Fruit fly (Drosophila melanogaster) whole organism, embryonic: ENCODE data around the gene CG11309.

Experiments
- Bteb2 ChIP-seq: fragments of 200-800 bp; sonication (Bioruptor generic); optimal IDR thresholded peaks from 2 replicates; lab custom pipeline; 2016; ENCODE audit warnings: missing biosample characterization, missing genetic modification characterization
- C15 ChIP-seq: fragments of 200-800 bp; sonication (Bioruptor generic); IDR thresholded peaks from 3 replicates; pipeline ENCODE4 v1.3.6; 2022; ENCODE audit warnings: missing biosample characterization, missing genetic modification characterization
- CG11085 ChIP-seq: fragments of 200-800 bp; sonication (Bioruptor generic); IDR thresholded peaks from 2 replicates; pipeline ENCODE4 v1.3.6; 2022; ENCODE audit warnings: missing biosample characterization, missing genetic modification characterization
- CG11456 ChIP-seq: fragments of 200-800 bp; sonication (Bioruptor generic); IDR thresholded peaks from 3 replicates; pipeline ENCODE4 v1.3.6; 2022; ENCODE audit warnings: missing biosample characterization, missing genetic modification characterization
- CG11696 ChIP-seq: fragments of 200-800 bp; sonication (Bioruptor generic); IDR thresholded peaks from 2 replicates; pipeline ENCODE4 v1.3.6; 2022; ENCODE audit warnings: missing biosample characterization, missing genetic modification characterization
- CG12236 ChIP-seq: fragments of 200-800 bp; sonication (Bioruptor generic); optimal IDR thresholded peaks from 2 replicates; lab custom pipeline; 2016; ENCODE audit warnings: missing biosample characterization, missing genetic modification characterization
- CG13624 ChIP-seq: fragments of 200-800 bp; sonication (Bioruptor generic); optimal IDR thresholded peaks from 2 replicates; lab custom pipeline; 2016; ENCODE audit warnings: missing biosample characterization, missing genetic modification characterization
- CG16813 ChIP-seq: fragments of 200-800 bp; sonication (Bioruptor generic); IDR thresholded peaks from 3 replicates; pipeline ENCODE4 v1.3.6; 2022; ENCODE audit warnings: missing biosample characterization, missing genetic modification characterization; ENCODE audit not compliant: partially characterized antibody
- CG17328 ChIP-seq: fragments of 200-800 bp; sonication (Bioruptor generic); IDR thresholded peaks from 2 replicates; pipeline ENCODE4 v1.3.6; 2022; ENCODE audit warnings: missing biosample characterization, missing genetic modification characterization
- CG1792 ChIP-seq: fragments of 200-800 bp; sonication (Bioruptor generic); optimal IDR thresholded peaks from 2 replicates; lab custom pipeline; 2016; ENCODE audit warnings: missing biosample characterization, missing genetic modification characterization
- CG2199 ChIP-seq: fragments of 200-800 bp; sonication (Bioruptor generic); IDR thresholded peaks from 3 replicates; pipeline ENCODE4 v1.3.6; 2022; ENCODE audit warnings: missing biosample characterization, missing genetic modification characterization
- CG2875 ChIP-seq: fragments of 200-800 bp; sonication (Bioruptor generic); optimal IDR thresholded peaks from 2 replicates; lab custom pipeline; 2017; ENCODE audit warnings: missing biosample characterization, mild to moderate bottlenecking, missing genetic modification characterization, missing genetic modification reagents
- CG34224 ChIP-seq: fragments of 200-800 bp; sonication (Bioruptor generic); IDR thresholded peaks from 3 replicates; pipeline ENCODE4 v1.3.6; 2022; ENCODE audit warnings: missing biosample characterization, missing genetic modification characterization; ENCODE audit not compliant: partially characterized antibody
- CG43689 ChIP-seq: fragments of 200-800 bp; sonication (Bioruptor generic); IDR thresholded peaks from 2 replicates; pipeline ENCODE4 v1.3.6; 2022; ENCODE audit warnings: missing biosample characterization, missing genetic modification characterization
- CG4424 ChIP-seq: fragments of 200-800 bp; sonication (Bioruptor generic); optimal IDR thresholded peaks from 3 replicates; lab custom pipeline; 2016; ENCODE audit warnings: missing biosample characterization, missing genetic modification characterization
- CG4617 ChIP-seq: fragments of 200-800 bp; sonication (Bioruptor generic); optimal IDR thresholded peaks from 3 replicates; lab custom pipeline; 2016; ENCODE audit warnings: missing biosample characterization, missing genetic modification characterization, borderline replicate concordance
- CG4707 ChIP-seq: fragments of 200-800 bp; sonication (Bioruptor generic); optimal IDR thresholded peaks from 2 replicates; lab custom pipeline; 2018; ENCODE audit warnings: missing biosample characterization, mild to moderate bottlenecking, missing genetic modification characterization, moderate library complexity
- CG6683 ChIP-seq: fragments of 200-800 bp; sonication (Bioruptor generic); optimal IDR thresholded peaks from 2 replicates; lab custom pipeline; 2017; ENCODE audit warnings: missing biosample characterization, mild to moderate bottlenecking, missing genetic modification characterization, missing genetic modification reagents
- CG6765 ChIP-seq: fragments of 200-800 bp; sonication (Bioruptor generic); optimal IDR thresholded peaks from 3 replicates; lab custom pipeline; 2017; ENCODE audit warnings: missing biosample characterization, mild to moderate bottlenecking, missing genetic modification characterization
- CG7357 ChIP-seq: fragments of 200-800 bp; sonication (Bioruptor generic); IDR thresholded peaks from 3 replicates; pipeline ENCODE4 v1.3.6; 2022; ENCODE audit warnings: missing biosample characterization, missing genetic modification characterization
- CG7745 ChIP-seq: fragments of 200-800 bp; sonication (Bioruptor generic); optimal IDR thresholded peaks from 2 replicates; lab custom pipeline; 2018; ENCODE audit warnings: missing biosample characterization, mild to moderate bottlenecking, missing genetic modification characterization, moderate library complexity
- CG8478 ChIP-seq: fragments of >200 bp; optimal IDR thresholded peaks from 2 replicates; lab custom pipeline; 2018
- Dek ChIP-seq: fragments of 200-800 bp; sonication (Bioruptor generic); optimal IDR thresholded peaks from 3 replicates; lab custom pipeline; 2019; ENCODE audit warnings: missing biosample characterization, mild to moderate bottlenecking, missing genetic modification characterization, moderate library complexity
- Dref ChIP-seq: fragments of 200-800 bp; sonication (Bioruptor generic); IDR thresholded peaks from 2 replicates; pipeline ENCODE4 v1.3.6; 2022; ENCODE audit warnings: missing biosample characterization, missing genetic modification characterization
- Ets65A ChIP-seq: fragments of 200-800 bp; sonication (Bioruptor generic); peaks from one replicate; lab custom pipeline; 2016; ENCODE audit warnings: missing biosample characterization, missing genetic modification characterization
- Gsc ChIP-seq: fragments of 200-800 bp; sonication (Bioruptor generic); IDR thresholded peaks from 2 replicates; pipeline ENCODE4 v1.3.6; 2022; ENCODE audit warnings: missing biosample characterization, missing genetic modification characterization
- Hand ChIP-seq: fragments of 200-800 bp; sonication (Bioruptor generic); optimal IDR thresholded peaks from 2 replicates; lab custom pipeline; 2017; ENCODE audit warnings: mild to moderate bottlenecking, missing biosample characterization, missing genetic modification reagents, missing genetic modification characterization
- Hr39 ChIP-seq: fragments of >200 bp; optimal IDR thresholded peaks from 2 replicates; lab custom pipeline; 2017
- Max ChIP-seq: fragments of 200-800 bp; sonication (Bioruptor generic); optimal IDR thresholded peaks from 2 replicates; lab custom pipeline; 2016; ENCODE audit warnings: missing biosample characterization, mild to moderate bottlenecking, missing genetic modification characterization
- Med ChIP-seq: fragments of 200-800 bp; sonication (Bioruptor generic); peaks from one replicate; lab custom pipeline; 2016; ENCODE audit warnings: missing biosample characterization, missing genetic modification characterization, mild to moderate bottlenecking, inconsistent platforms, moderate library complexity
- NC2α ChIP-seq: fragments of 200-800 bp; sonication (Bioruptor generic); optimal IDR thresholded peaks from 2 replicates; lab custom pipeline; 2016; ENCODE audit warnings: missing biosample characterization, missing genetic modification characterization
- Neu2 ChIP-seq: fragments of 200-800 bp; sonication (Bioruptor generic); optimal IDR thresholded peaks from 3 replicates; lab custom pipeline; 2016; ENCODE audit warnings: missing biosample characterization, missing genetic modification characterization, borderline replicate concordance
- Nf-YB ChIP-seq: fragments of 200-800 bp; sonication (Bioruptor generic); optimal IDR thresholded peaks from 3 replicates; lab custom pipeline; 2019; ENCODE audit warnings: missing biosample characterization, mild to moderate bottlenecking, missing genetic modification characterization, moderate library complexity
- ase ChIP-seq: fragments of 200-800 bp; sonication (Bioruptor generic); IDR thresholded peaks from 3 replicates; pipeline ENCODE4 v1.3.6; 2022; ENCODE audit warnings: missing biosample characterization, missing genetic modification characterization
- bcd ChIP-seq: fragments of 200-800 bp; sonication (Bioruptor generic); optimal IDR thresholded peaks from 2 replicates; lab custom pipeline; 2017; ENCODE audit warnings: missing biosample characterization, mild to moderate bottlenecking, missing genetic modification characterization
- cas ChIP-seq: fragments of 200-800 bp; sonication (Bioruptor generic); IDR thresholded peaks from 2 replicates; pipeline ENCODE4 v1.3.6; 2022; ENCODE audit warnings: missing biosample characterization, missing genetic modification characterization
- dimm ChIP-seq: fragments of 200-800 bp; sonication (Bioruptor generic); IDR thresholded peaks from 2 replicates; pipeline ENCODE4 v1.3.6; 2022; ENCODE audit warnings: missing biosample characterization, missing genetic modification characterization
- exex ChIP-seq: fragments of 200-800 bp; sonication (Bioruptor generic); optimal IDR thresholded peaks from 4 replicates; lab custom pipeline; 2018; ENCODE audit warnings: missing biosample characterization, mild to moderate bottlenecking, missing genetic modification characterization, moderate library complexity
- gfzf ChIP-seq: fragments of 200-800 bp; sonication (Bioruptor generic); optimal IDR thresholded peaks from 2 replicates; lab custom pipeline; 2016; ENCODE audit warnings: missing biosample characterization, mild to moderate bottlenecking, missing genetic modification characterization, moderate library complexity
- lilli ChIP-seq: fragments of 200-800 bp; sonication (Bioruptor generic); optimal IDR thresholded peaks from 3 replicates; lab custom pipeline; 2016; ENCODE audit warnings: missing biosample characterization, missing genetic modification characterization
- luna ChIP-seq: fragments of 200-800 bp; sonication (Bioruptor generic); optimal IDR thresholded peaks from 2 replicates; lab custom pipeline; 2016; ENCODE audit warnings: missing biosample characterization, missing genetic modification characterization
- nmo ChIP-seq: fragments of 200-800 bp; sonication (Bioruptor generic); optimal IDR thresholded peaks from 2 replicates; lab custom pipeline; 2018; ENCODE audit warnings: missing biosample characterization, mild to moderate bottlenecking, missing genetic modification characterization, moderate library complexity
- tap ChIP-seq: fragments of 200-800 bp; optimal IDR thresholded peaks from 3 replicates; lab custom pipeline; 2019; ENCODE audit warnings: missing biosample characterization, mild to moderate bottlenecking, missing genetic modification characterization, moderate library complexity
- tgo ChIP-seq: fragments of 200-800 bp; sonication (Bioruptor generic); IDR thresholded peaks from 3 replicates; pipeline ENCODE4 v1.3.6; 2022; ENCODE audit warnings: missing biosample characterization, missing genetic modification characterization
- tll ChIP-seq, 2 experiments: fragments of 200-800 bp in 1 of 2; fragments of >200 bp in 1 of 2; sonication (Bioruptor generic) in 1 of 2; optimal IDR thresholded peaks; 2 replicates each; lab custom pipeline; 2017 to 2019; ENCODE audit warnings: missing biosample characterization in 2 of 2, missing genetic modification characterization in 2 of 2, mild to moderate bottlenecking in 1 of 2, moderate library complexity in 1 of 2
- trem ChIP-seq: fragments of 200-800 bp; optimal IDR thresholded peaks from 3 replicates; lab custom pipeline; 2019; ENCODE audit warnings: missing biosample characterization, mild to moderate bottlenecking, missing genetic modification characterization, moderate library complexity
- tx ChIP-seq: fragments of 200-800 bp; sonication (Bioruptor generic); optimal IDR thresholded peaks from 2 replicates; lab custom pipeline; 2016; ENCODE audit warnings: missing biosample characterization, missing genetic modification characterization

Gene CG11309

dm6 chr3L:21321807-21322503 lies 17.5 kb upstream of the CG11309 start (continued):
- TF ChIP-seq CG34224 (GFP tag; lab: Robert Waterston, UW) (no peak), Bteb2 (no peak), dimm (GFP tag; lab: Robert Waterston, UW) (no peak), CG43689 (GFP tag; lab: Robert Waterston, UW) (no peak), CG2875 (GFP tag; lab: Kevin White, UChicago) (no peak), tap (tag; lab: Kevin White, UChicago) (peak; percentile 0), CG6765 (peak; percentile 49), Gsc (GFP tag; lab: Robert Waterston, UW) (no peak), CG7745 (tag; lab: Kevin White, UChicago) (no peak), bcd (no peak), CG4617 (GFP tag; lab: Kevin White, UChicago) (no peak), trem (tag; lab: Kevin White, UChicago) (no peak), CG2199 (GFP tag; lab: Robert Waterston, UW) (no peak), exex (tag; lab: Kevin White, UChicago) (no peak), CG4424 (GFP tag; lab: Kevin White, UChicago) (no peak), Hand (GFP tag; lab: Kevin White, UChicago) (peak; percentile 78), tgo (GFP tag; lab: Robert Waterston, UW) (no peak), CG12236 (GFP tag; lab: Kevin White, UChicago) (no peak), nmo (no peak), CG1792 (GFP tag; lab: Kevin White, UChicago) (no peak), Dek (peak; percentile 44), CG11085 (no peak), Max (no peak), CG7357 (no peak), CG4707 (no peak), C15 (GFP tag; lab: Robert Waterston, UW) (no peak), CG11696 (GFP tag; lab: Robert Waterston, UW) (no peak), Nf-YB (GFP tag; lab: Kevin White, UChicago) (peak; percentile 8), tx (GFP tag; lab: Kevin White, UChicago) (no peak), CG17328 (GFP tag; lab: Robert Waterston, UW) (no peak), luna (GFP tag; lab: Kevin White, UChicago) (no peak), Neu2 (no peak), CG11456 (no peak), gfzf (no peak), CG6683 (GFP tag; lab: Kevin White, UChicago) (no peak), tll (GFP tag; optimal IDR thresholded peaks at IDR 0.05; lab: Kevin White, UChicago) (no peak), lilli (peak; percentile 37), CG16813 (GFP tag; lab: Robert Waterston, UW) (no peak), cas (no peak), CG13624 (GFP tag; lab: Kevin White, UChicago) (no peak)

DNA sequence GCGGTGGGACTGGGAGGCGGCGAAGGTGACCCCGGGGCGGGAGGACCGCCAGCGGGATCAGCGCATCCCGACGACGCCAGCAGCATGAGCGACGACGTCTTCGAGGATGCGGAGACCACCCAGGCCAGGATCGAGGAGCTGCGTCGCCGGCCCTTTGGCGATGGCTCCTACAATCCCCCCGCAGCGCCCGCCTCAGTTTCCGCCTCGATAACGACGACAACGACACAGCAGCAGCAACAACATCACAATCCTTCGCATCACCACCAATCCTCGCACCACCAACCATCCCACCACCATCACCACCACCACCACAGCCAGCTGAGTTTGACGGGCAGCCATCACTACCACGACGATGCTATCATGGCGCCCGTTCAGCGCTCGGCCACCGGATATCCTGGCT lies 15.5 kb upstream of the CG11309 start:
- TF ChIP-seq Hr39 (lab: Kevin White, UChicago) = peak; percentile 24
- TF ChIP-seq CG8478 (lab: Kevin White, UChicago) = peak; percentile 83
- TF ChIP-seq ase = no peak
- peak; percentile 22 for TF ChIP-seq Med
- TF ChIP-seq Ets65A = peak; percentile 66
- no peak for TF ChIP-seq NC2α
- TF ChIP-seq Dref (GFP tag; lab: Robert Waterston, UW) = 0 out of 2 replicates have a peak, but pooled peaks have one; percentile 8
